Worm (Caenorhabditis elegans) whole organism, mixed stage, embryonic: Measurements from ENCODE around the gene fbxb-20.

Experiments used
- lin-32 ChIP-seq: fragments of 200-800 bp; sonication (Bioruptor generic); optimal IDR thresholded peaks from 2 replicates; lab custom pipeline; 2018; ENCODE audit warnings: mild to moderate bottlenecking, missing genetic modification characterization, missing compliant biosample characterization
- nhr-12 ChIP-seq: fragments of 150-350 bp; optimal IDR thresholded peaks from 2 replicates; lab custom pipeline; 2014; ENCODE audit warnings: missing biosample characterization, missing genetic modification characterization
- sptf-1 ChIP-seq: sonication (generic microtip); optimal IDR thresholded peaks from 2 replicates; lab custom pipeline; 2017; ENCODE audit warnings: mild to moderate bottlenecking, missing genetic modification characterization, moderate library complexity, missing compliant biosample characterization
- unc-62 ChIP-seq: fragments of 150-350 bp; optimal IDR thresholded peaks from 2 replicates; lab custom pipeline; 2014; ENCODE audit warnings: missing biosample characterization, missing genetic modification reagents, missing genetic modification characterization
- zip-8 ChIP-seq: fragments of 150-350 bp; optimal IDR thresholded peaks from 2 replicates; lab custom pipeline; 2014; ENCODE audit warnings: missing biosample characterization, missing genetic modification characterization
- ztf-11 ChIP-seq: fragments of 150-350 bp; optimal IDR thresholded peaks from 2 replicates; lab custom pipeline; 2014; ENCODE audit warnings: missing biosample characterization, missing genetic modification characterization

DNA sequence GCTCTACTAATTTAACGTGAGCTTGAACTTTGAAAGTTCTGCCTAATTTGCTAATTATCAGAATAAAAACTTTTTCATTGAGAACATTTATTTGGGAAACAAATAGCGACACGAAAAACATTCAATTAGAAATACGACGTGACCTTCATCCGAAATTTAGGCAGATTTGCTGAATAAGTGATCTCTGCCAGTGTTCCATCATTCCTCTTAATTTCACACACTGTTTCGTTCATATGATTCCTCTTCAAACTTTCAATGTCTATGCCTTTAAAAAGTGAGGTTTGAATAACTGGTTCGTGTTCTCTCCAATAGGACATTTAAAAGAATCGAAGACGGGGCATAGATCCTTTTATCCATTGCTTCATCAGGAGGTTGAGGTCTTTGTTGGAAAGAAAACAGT lies at the start of gene fbxb-20:
- TF ChIP-seq unc-62 (GFP tag; lab: Kevin White, UChicago), result no peak
- no peak for TF ChIP-seq zip-8
- TF ChIP-seq ztf-11 (tag; lab: Kevin White, UChicago), result no peak
- TF ChIP-seq sptf-1, result no peak
- TF ChIP-seq nhr-12 (tag; lab: Kevin White, UChicago), result no peak
- no peak for TF ChIP-seq lin-32 (GFP tag; lab: Kevin White, UChicago)
